Fruit fly (Drosophila melanogaster) S2 (cell line): ENCODE data around the gene SCCRO.

Source experiments
- CG8478 ChIP-seq: fragments of >200 bp; optimal IDR thresholded peaks from 2 replicates; lab custom pipeline; 2018
- CTCF ChIP-seq, 2 experiments: fragments of >200 bp; optimal IDR thresholded peaks; 2 replicates each; lab custom pipeline; 2018

DNA sequence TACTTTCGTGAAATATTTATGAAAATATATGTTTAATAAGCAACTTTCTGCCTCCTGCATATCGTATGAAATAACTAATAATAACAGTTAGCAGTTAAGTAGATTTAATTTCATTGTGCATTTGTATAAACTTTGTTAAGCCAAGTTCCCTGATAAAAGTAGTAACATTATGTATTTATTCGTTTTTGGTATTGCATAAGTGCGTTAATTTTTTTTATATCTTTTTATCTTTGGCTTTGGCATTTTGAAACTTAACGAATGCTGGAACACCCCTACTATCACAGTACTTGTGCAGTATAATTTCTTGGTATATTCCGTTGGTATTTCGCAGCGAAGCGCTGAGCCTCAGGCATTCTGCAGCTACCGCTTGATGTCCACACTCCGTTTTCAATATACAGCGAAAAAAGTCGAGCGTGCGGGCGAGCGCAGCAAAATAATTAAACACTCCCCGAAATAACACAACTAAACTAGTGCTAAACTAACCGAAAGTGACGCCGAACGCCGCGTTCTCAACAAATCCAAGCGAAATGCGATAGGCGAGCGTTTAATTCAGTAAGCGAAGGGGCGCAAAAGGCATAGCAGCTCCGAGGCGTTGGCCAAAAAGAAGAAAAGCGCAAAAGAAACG, 25.4 kb downstream of the SCCRO start, which contains the start of gene RhoGAP71E:
- TF ChIP-seq CG8478 (lab: Kevin White, UChicago): no peak
- peak in 1 of 2 experiments; percentile 13 for TF ChIP-seq CTCF (optimal IDR thresholded peaks at IDR 0.05; lab: Kevin White, UChicago)
